Worm (Caenorhabditis elegans) whole organism, L1 larva: ENCODE results near the gene vha-2.

Source experiments
- C16A3.4 ChIP-seq: fragments of 150-350 bp; optimal IDR thresholded peaks from 2 replicates; lab custom pipeline; 2014; ENCODE audit warnings: missing biosample characterization, missing genetic modification characterization
- F16B12.6 ChIP-seq: fragments of 150-350 bp; optimal IDR thresholded peaks from 2 replicates; lab custom pipeline; 2014; ENCODE audit warnings: missing biosample characterization, missing genetic modification characterization
- alr-1 ChIP-seq: fragments of 200-800 bp; sonication (Bioruptor generic); optimal IDR thresholded peaks from 2 replicates; lab custom pipeline; 2018; ENCODE audit warnings: borderline replicate concordance, mild to moderate bottlenecking, missing genetic modification characterization, missing compliant biosample characterization
- blmp-1 ChIP-seq: fragments of 150-350 bp; optimal IDR thresholded peaks from 2 replicates; lab custom pipeline; 2014; ENCODE audit warnings: missing biosample characterization, missing genetic modification characterization
- ceh-63 ChIP-seq: fragments of 200-800 bp; sonication (Bioruptor generic); optimal IDR thresholded peaks from 2 replicates; lab custom pipeline; 2018; ENCODE audit warnings: mild to moderate bottlenecking, missing genetic modification characterization, missing compliant biosample characterization
- ceh-8 ChIP-seq: fragments of 200-800 bp; sonication (Bioruptor generic); optimal IDR thresholded peaks from 2 replicates; lab custom pipeline; 2018; ENCODE audit warnings: mild to moderate bottlenecking, missing genetic modification characterization, moderate library complexity, missing compliant biosample characterization
- ceh-82 ChIP-seq, 3 experiments: fragments of 150-350 bp in 1 of 3; sonication (generic microtip) in 2 of 3; optimal IDR thresholded peaks; 2 replicates each; lab custom pipeline; 2014 to 2017; ENCODE audit warnings: missing biosample characterization in 3 of 3, missing genetic modification characterization in 3 of 3
- ceh-90 ChIP-seq: sonication (generic microtip); optimal IDR thresholded peaks from 2 replicates; lab custom pipeline; 2016; ENCODE audit warnings: missing genetic modification characterization, missing compliant biosample characterization
- dpl-1 ChIP-seq, 3 experiments: fragments of 150-350 bp in 2 of 3; sonication (generic microtip) in 1 of 3; optimal IDR thresholded peaks; 2 replicates each; lab custom pipeline; 2014 to 2017; ENCODE audit warnings: missing biosample characterization in 3 of 3, missing genetic modification characterization in 3 of 3, missing genetic modification reagents in 3 of 3
- dsc-1 ChIP-seq: sonication (generic microtip); optimal IDR thresholded peaks from 2 replicates; lab custom pipeline; 2016; ENCODE audit warnings: mild to moderate bottlenecking, missing genetic modification characterization, missing compliant biosample characterization
- efl-1 ChIP-seq, 4 experiments: fragments of 150-350 bp; optimal IDR thresholded peaks in 3 of 4; peaks in 1 of 4; 1 replicate in 1 of 4; 2 replicates in 3 of 4; lab custom pipeline; 2014; ENCODE audit warnings: missing biosample characterization in 2 of 4, missing genetic modification characterization in 2 of 4, missing genetic modification reagents in 2 of 4
- efl-3 ChIP-seq: fragments of 200-800 bp; sonication (Bioruptor generic); optimal IDR thresholded peaks from 2 replicates; lab custom pipeline; 2018; ENCODE audit warnings: mild to moderate bottlenecking, missing genetic modification characterization, missing compliant biosample characterization
- elt-3 ChIP-seq, 6 experiments: fragments of 150-350 bp in 1 of 6; sonication (generic microtip); optimal IDR thresholded peaks; 2 replicates each; lab custom pipeline; 2017 to 2018; ENCODE audit warnings: missing biosample characterization in 6 of 6, missing genetic modification characterization in 6 of 6, inconsistent platforms in 1 of 6
- jun-1 ChIP-seq: fragments of 150-350 bp; optimal IDR thresholded peaks from 2 replicates; lab custom pipeline; 2014; ENCODE audit warnings: missing biosample characterization, missing genetic modification reagents, missing genetic modification characterization
- lin-14 ChIP-seq: fragments of 200-800 bp; sonication (Bioruptor generic); optimal IDR thresholded peaks from 2 replicates; lab custom pipeline; 2018; ENCODE audit warnings: mild to moderate bottlenecking, missing genetic modification characterization, moderate library complexity, missing compliant biosample characterization
- lin-15B ChIP-seq: fragments of 150-350 bp; sonication (generic microtip); optimal IDR thresholded peaks from 3 replicates; lab custom pipeline; 2014; ENCODE audit warnings: missing biosample characterization, missing genetic modification characterization
- lin-35 ChIP-seq, 2 experiments: fragments of 150-350 bp; optimal IDR thresholded peaks; 2 replicates each; lab custom pipeline; 2014; ENCODE audit warnings: missing biosample characterization in 2 of 2, missing genetic modification characterization in 2 of 2, missing genetic modification reagents in 2 of 2
- lin-39 ChIP-seq: fragments of 150-350 bp; optimal IDR thresholded peaks from 2 replicates; lab custom pipeline; 2014; ENCODE audit warnings: missing biosample characterization, missing genetic modification reagents, missing genetic modification characterization
- lir-3 ChIP-seq: sonication (generic microtip); optimal IDR thresholded peaks from 2 replicates; lab custom pipeline; 2016; ENCODE audit warnings: mild to moderate bottlenecking, missing genetic modification characterization, moderate library complexity, missing compliant biosample characterization; ENCODE audit not compliant: poor library complexity
- lsy-2 ChIP-seq, 2 experiments: fragments of 150-350 bp; optimal IDR thresholded peaks; 2 replicates each; lab custom pipeline; 2014; ENCODE audit warnings: missing biosample characterization in 2 of 2, missing genetic modification characterization in 2 of 2
- nhr-47 ChIP-seq: sonication (generic microtip); optimal IDR thresholded peaks from 2 replicates; lab custom pipeline; 2016; ENCODE audit warnings: mild to moderate bottlenecking, missing genetic modification characterization, moderate library complexity, missing compliant biosample characterization
- nhr-71 ChIP-seq: sonication (generic microtip); optimal IDR thresholded peaks from 2 replicates; lab custom pipeline; 2016; ENCODE audit warnings: mild to moderate bottlenecking, missing genetic modification characterization, moderate library complexity, missing compliant biosample characterization
- nhr-84 ChIP-seq: sonication (generic microtip); optimal IDR thresholded peaks from 2 replicates; lab custom pipeline; 2017; ENCODE audit warnings: missing biosample characterization, missing genetic modification characterization
- nhr-85 ChIP-seq: sonication (generic microtip); peaks from one replicate; lab custom pipeline; 2016; ENCODE audit warnings: missing genetic modification characterization, inconsistent platforms, missing compliant biosample characterization
- pag-3 ChIP-seq: sonication (generic microtip); optimal IDR thresholded peaks from 2 replicates; lab custom pipeline; 2017; ENCODE audit warnings: missing genetic modification characterization, mild to moderate bottlenecking, missing compliant biosample characterization, antibody characterized with exemption, borderline replicate concordance; ENCODE audit not compliant: insufficient read depth
- pax-3 ChIP-seq: fragments of 200-800 bp; sonication (Bioruptor generic); optimal IDR thresholded peaks from 2 replicates; lab custom pipeline; 2018; ENCODE audit warnings: mild to moderate bottlenecking, missing genetic modification characterization, moderate library complexity, missing compliant biosample characterization
- rnt-1 ChIP-seq: sonication (generic microtip); optimal IDR thresholded peaks from 2 replicates; lab custom pipeline; 2016; ENCODE audit warnings: mild to moderate bottlenecking, missing genetic modification characterization, moderate library complexity, missing compliant biosample characterization
- skn-1 ChIP-seq: fragments of 150-350 bp; optimal IDR thresholded peaks from 2 replicates; lab custom pipeline; 2014; ENCODE audit warnings: missing biosample characterization, missing genetic modification characterization
- snpc-4 ChIP-seq: fragments of 150-350 bp; optimal IDR thresholded peaks from 2 replicates; lab custom pipeline; 2014; ENCODE audit warnings: missing biosample characterization, missing genetic modification characterization
- snu-23 ChIP-seq: sonication (generic microtip); optimal IDR thresholded peaks from 2 replicates; lab custom pipeline; 2016; ENCODE audit warnings: missing genetic modification characterization, missing compliant biosample characterization
- sptf-1 ChIP-seq: fragments of 150-350 bp; optimal IDR thresholded peaks from 2 replicates; lab custom pipeline; 2014; ENCODE audit warnings: missing biosample characterization, missing genetic modification characterization
- swsn-7 ChIP-seq: sonication (generic microtip); optimal IDR thresholded peaks from 2 replicates; lab custom pipeline; 2016; ENCODE audit warnings: missing genetic modification characterization, missing compliant biosample characterization
- tbx-2 ChIP-seq: sonication (generic microtip); optimal IDR thresholded peaks from 2 replicates; lab custom pipeline; 2016; ENCODE audit warnings: missing genetic modification characterization, missing compliant biosample characterization
- unc-30 ChIP-seq: sonication (generic microtip); optimal IDR thresholded peaks from 2 replicates; lab custom pipeline; 2017; ENCODE audit warnings: missing biosample characterization, missing genetic modification characterization
- xbp-1 ChIP-seq: sonication (generic microtip); optimal IDR thresholded peaks from 2 replicates; lab custom pipeline; 2016; ENCODE audit warnings: missing genetic modification characterization, missing compliant biosample characterization
- zip-4 ChIP-seq: fragments of 200-800 bp; sonication (Bioruptor generic); optimal IDR thresholded peaks from 2 replicates; lab custom pipeline; 2018; ENCODE audit warnings: mild to moderate bottlenecking, missing genetic modification characterization, moderate library complexity, missing compliant biosample characterization
- ztf-11 ChIP-seq, 2 experiments: sonication (generic microtip); optimal IDR thresholded peaks; 2 replicates each; lab custom pipeline; 2016 to 2017; ENCODE audit warnings: missing genetic modification characterization in 2 of 2, missing biosample characterization in 1 of 2, missing compliant biosample characterization in 1 of 2
- ztf-4 ChIP-seq: fragments of 150-350 bp; optimal IDR thresholded peaks from 2 replicates; lab custom pipeline; 2014; ENCODE audit warnings: missing biosample characterization, missing genetic modification characterization

The vha-2 gene

DNA sequence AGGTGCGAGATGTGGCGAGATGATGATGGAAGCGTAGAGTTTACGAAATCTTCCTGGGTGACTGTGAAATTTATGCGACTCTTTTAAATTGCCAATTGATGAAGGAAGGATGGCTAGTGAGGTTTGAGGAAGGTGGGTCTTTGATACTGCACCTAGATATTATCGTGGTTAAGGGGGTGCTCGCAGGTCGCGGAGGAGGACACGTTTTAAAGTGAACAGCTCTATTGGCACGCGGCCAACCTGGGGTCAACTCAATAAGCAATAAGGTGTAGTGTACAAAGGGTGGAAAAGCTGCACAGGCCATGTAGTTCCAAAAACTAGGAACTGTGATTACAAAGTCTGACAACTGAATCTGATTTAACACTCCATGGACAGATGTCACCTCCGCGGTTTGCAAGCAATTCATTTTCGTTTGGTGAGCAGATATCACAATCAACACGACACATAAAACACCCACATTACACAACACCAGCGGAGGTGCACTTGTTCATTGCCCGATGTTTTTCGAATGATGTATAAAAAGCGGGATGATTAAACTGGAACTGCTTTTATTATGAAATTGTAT, 36.5 kb upstream of the vha-2 start:
- no peak for TF ChIP-seq snpc-4
- TF ChIP-seq elt-3 (tag; optimal IDR thresholded peaks at IDR 0.05; lab: Kevin White, UChicago): no peak
- peak; percentile 20 for TF ChIP-seq lin-14
- TF ChIP-seq pag-3: no peak
- TF ChIP-seq efl-1 (optimal IDR thresholded peaks at IDR 0.05; lab: Kevin White, UChicago): no peak
- peak in 1 of 2 experiments; percentile 80 for TF ChIP-seq efl-1 (GFP tag; optimal IDR thresholded peaks at IDR 0.05 in 1 of 2; lab: Kevin White, UChicago)
- TF ChIP-seq rnt-1: peak; percentile 32
- TF ChIP-seq pax-3: no peak
- TF ChIP-seq jun-1 (tag; lab: Kevin White, UChicago): no peak
- TF ChIP-seq ceh-63 (GFP tag; lab: Kevin White, UChicago): no peak
- no peak for TF ChIP-seq nhr-84 (tag; lab: Kevin White, UChicago)

DNA sequence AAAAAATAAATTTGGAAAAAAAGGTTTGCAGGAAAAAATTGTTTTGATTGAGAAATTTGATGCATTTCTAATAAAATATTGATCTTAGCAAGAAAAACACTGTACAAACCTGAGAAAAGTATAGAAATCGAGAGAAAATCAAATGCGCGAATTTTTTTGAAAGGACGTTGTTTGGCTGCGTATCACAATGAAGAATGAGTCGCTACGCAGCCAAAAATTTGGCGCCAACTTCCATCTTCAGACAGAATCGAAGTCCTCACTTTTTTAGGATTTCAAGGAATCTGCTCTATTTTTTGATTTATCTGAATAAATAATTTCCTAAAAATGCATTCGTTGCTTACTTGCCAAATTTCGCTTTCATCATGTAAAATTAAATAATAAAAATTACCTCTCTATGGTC, 35.3 kb upstream of the vha-2 start:
- no peak for TF ChIP-seq efl-3
- TF ChIP-seq efl-1 (optimal IDR thresholded peaks at IDR 0.05; lab: Kevin White, UChicago): peak in 1 of 2 experiments; percentile 52
- peak in 1 of 2 experiments; percentile 47 for TF ChIP-seq efl-1 (GFP tag; optimal IDR thresholded peaks at IDR 0.05 in 1 of 2; lab: Kevin White, UChicago)

DNA sequence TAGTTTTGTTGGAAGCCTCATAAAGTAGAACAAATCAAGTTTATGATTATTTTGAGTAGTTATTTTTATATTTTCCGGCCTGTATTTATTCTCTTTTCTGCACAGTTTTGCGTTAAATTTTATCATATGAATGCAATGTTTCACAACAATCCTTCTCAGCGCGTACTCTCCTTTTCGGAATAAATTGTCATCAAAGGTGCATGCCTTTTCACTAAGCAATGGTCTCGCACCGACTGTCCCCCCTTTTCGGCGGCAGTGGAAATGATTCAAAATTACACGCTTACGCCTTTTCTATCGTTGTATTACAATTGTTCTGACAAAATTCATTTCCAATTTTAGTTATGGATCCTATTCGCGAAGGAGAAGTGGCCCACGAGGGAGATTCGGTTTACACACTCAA, 34.8 kb upstream of the vha-2 start, which contains the start of the genes iff-1 and cdk-1:
iff-1 (minus strand) TSS at position 61 of the 400 bp plus-strand sequence.
cdk-1 (plus strand) TSS at position 340 of the 400 bp plus-strand sequence.
- TF ChIP-seq xbp-1 (tag; lab: Kevin White, UChicago) (peak; percentile 8), swsn-7 (tag; lab: Kevin White, UChicago) (peak; percentile 2), nhr-85 (tag; lab: Kevin White, UChicago) (peak; percentile 56), ceh-82 (tag; optimal IDR thresholded peaks at IDR 0.05; lab: Kevin White, UChicago) (peak in 1 of 3 experiments; percentile 47), lsy-2 (tag; optimal IDR thresholded peaks at IDR 0.05; lab: Kevin White, UChicago) (peak; percentile 57 to 82), snu-23 (GFP tag; lab: Kevin White, UChicago) (peak; percentile 40), blmp-1 (peak; percentile 41), lir-3 (tag; lab: Kevin White, UChicago) (no peak), lin-35 (GFP tag; optimal IDR thresholded peaks at IDR 0.05; lab: Kevin White, UChicago) (peak; percentile 82 to 94), skn-1 (tag; lab: Kevin White, UChicago) (peak; percentile 83), dpl-1 (GFP tag; optimal IDR thresholded peaks at IDR 0.05; lab: Kevin White, UChicago) (peak; percentile 79 to 90 (median 86)), F16B12.6 (tag; lab: Kevin White, UChicago) (no peak), nhr-47 (peak; percentile 7), efl-1 (optimal IDR thresholded peaks at IDR 0.05; lab: Kevin White, UChicago) (peak; percentile 87 to 95), efl-1 (GFP tag; optimal IDR thresholded peaks at IDR 0.05 in 1 of 2; lab: Kevin White, UChicago) (peak; percentile 89 to 98), tbx-2 (tag; lab: Kevin White, UChicago) (peak; percentile 0), C16A3.4 (peak; percentile 43), rnt-1 (peak; percentile 43), pag-3 (no peak), nhr-71 (peak; percentile 24), lin-15B (tag; lab: Kevin White, UChicago) (peak; percentile 30), ceh-8 (no peak)

DNA sequence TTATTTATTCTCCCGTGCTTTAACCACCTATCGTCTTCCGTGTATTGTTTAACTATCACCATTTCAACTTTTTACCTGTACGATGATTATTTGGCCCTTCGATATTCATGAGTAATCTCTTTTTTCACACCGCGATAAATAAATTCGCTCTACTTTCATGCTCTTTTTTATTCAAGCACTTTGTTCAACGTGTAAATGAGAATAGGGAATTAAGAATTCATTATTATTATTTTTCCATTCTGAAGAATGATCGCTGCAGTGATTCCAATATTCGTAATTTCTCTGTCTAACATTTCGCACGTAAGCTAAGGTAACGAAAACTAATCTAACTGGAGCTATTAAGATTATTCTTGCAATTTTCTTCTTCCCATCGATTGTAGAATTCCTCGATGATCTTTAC, 33.3 kb upstream of the vha-2 start, which contains the start of gene T05G5.4:
T05G5.4 (plus strand) TSS at position 241 of the 400 bp plus-strand sequence.
- TF ChIP-seq ztf-4 (tag; lab: Kevin White, UChicago) (no peak), ceh-90 (no peak), sptf-1 (no peak), efl-1 (optimal IDR thresholded peaks at IDR 0.05; lab: Kevin White, UChicago) (no peak), efl-1 (GFP tag; optimal IDR thresholded peaks at IDR 0.05 in 1 of 2; lab: Kevin White, UChicago) (no peak), dsc-1 (no peak), ceh-8 (no peak), unc-30 (tag; lab: Kevin White, UChicago) (no peak), ztf-11 (tag; optimal IDR thresholded peaks at IDR 0.05; lab: Kevin White, UChicago) (no peak), alr-1 (no peak), zip-4 (GFP tag; lab: Kevin White, UChicago) (no peak), lin-15B (tag; lab: Kevin White, UChicago) (no peak), blmp-1 (no peak), lin-39 (tag; lab: Kevin White, UChicago) (no peak)
